Fruit fly (Drosophila melanogaster): ENCODE results near the gene CG1677.

DNA sequence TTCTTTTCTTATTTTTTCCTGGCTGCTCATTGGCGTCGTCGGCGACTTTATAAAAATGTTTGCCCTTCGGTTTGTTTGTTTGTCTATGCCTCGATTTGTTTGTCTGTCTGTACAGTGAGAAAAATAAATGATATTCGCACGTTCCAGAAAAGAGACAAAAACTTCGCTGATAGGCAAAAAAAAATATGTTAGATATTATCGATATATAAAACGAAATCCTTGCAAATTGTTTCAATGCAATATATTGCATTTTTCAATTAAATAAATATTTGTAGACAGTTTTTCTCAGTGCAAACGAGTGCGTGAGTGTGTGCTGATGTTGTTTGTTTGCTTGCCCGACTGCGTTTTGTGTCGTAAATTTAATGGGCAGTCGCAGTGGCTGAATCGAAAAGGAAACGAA, 128.6 kb downstream of the CG1677 start:
- TF ChIP-seq CG8478 (optimal IDR thresholded peaks at IDR 0.05) (no peak), psq (optimal IDR thresholded peaks at IDR 0.05) (no peak), EcR (GFP tag; optimal IDR thresholded peaks at IDR 0.05) (no peak), usp (GFP tag; optimal IDR thresholded peaks at IDR 0.05) (no peak), pan (optimal IDR thresholded peaks at IDR 0.05) (no peak)

All from whole organism.